Fruit fly (Drosophila melanogaster): ENCODE measurements around the gene CG18765.

The CG18765 gene

dm6 chr3R:11691747-11692146 lies at the start of gene CG18765:
Gene CG18765 (minus strand): TSS chr3R:11691799.
- TF ChIP-seq ttk (optimal IDR thresholded peaks at IDR 0.05) (no peak), Myc (optimal IDR thresholded peaks at IDR 0.05) (no peak)

dm6 chr3R:11735337-11735736 lies 43.7 kb upstream of the CG18765 start, which contains the start of gene CG14721:
Gene CG14721 (plus strand): TSS chr3R:11735447.
- TF ChIP-seq ttk (optimal IDR thresholded peaks at IDR 0.05) (no peak), Sin3A (optimal IDR thresholded peaks at IDR 0.05) (no peak), psq (optimal IDR thresholded peaks at IDR 0.05) (no peak), Myc (optimal IDR thresholded peaks at IDR 0.05) (no peak), h (optimal IDR thresholded peaks at IDR 0.05) (no peak), insv (optimal IDR thresholded peaks at IDR 0.05) (no peak)

dm6 chr3R:11721593-11721992 lies 30.0 kb upstream of the CG18765 start, which contains the start of gene CG12594:
Gene CG12594 (plus strand): TSS chr3R:11721734.
- TF ChIP-seq psq (optimal IDR thresholded peaks at IDR 0.05) (no peak), ttk (optimal IDR thresholded peaks at IDR 0.05) (no peak), insv (optimal IDR thresholded peaks at IDR 0.05) (no peak), Myc (optimal IDR thresholded peaks at IDR 0.05) (no peak), h (optimal IDR thresholded peaks at IDR 0.05) (no peak), Sin3A (optimal IDR thresholded peaks at IDR 0.05) (no peak)

- TF ChIP-seq insv (optimal IDR thresholded peaks at IDR 0.05) = no peak
- TF ChIP-seq Myc (optimal IDR thresholded peaks at IDR 0.05) = no peak
- no peak for TF ChIP-seq Sin3A (optimal IDR thresholded peaks at IDR 0.05)
- TF ChIP-seq h (optimal IDR thresholded peaks at IDR 0.05) = no peak
- TF ChIP-seq psq (optimal IDR thresholded peaks at IDR 0.05) = no peak
- no peak for TF ChIP-seq ttk (optimal IDR thresholded peaks at IDR 0.05)
Observed at dm6 chr3R:11711376-11711775, 19.8 kb upstream of the CG18765 start, which contains the start of gene CG14720. Gene CG14720 (plus strand): TSS chr3R:11711676.

- TF ChIP-seq Sin3A (optimal IDR thresholded peaks at IDR 0.05) (no peak), ttk (optimal IDR thresholded peaks at IDR 0.05) (no peak), Myc (optimal IDR thresholded peaks at IDR 0.05) (no peak), psq (optimal IDR thresholded peaks at IDR 0.05) (no peak), h (optimal IDR thresholded peaks at IDR 0.05) (no peak), insv (optimal IDR thresholded peaks at IDR 0.05) (no peak)
Observed at dm6 chr3R:11703730-11704129, 12.1 kb upstream of the CG18765 start, which contains the start of gene I-t. Gene I-t (plus strand): TSS chr3R:11704030.

dm6 chr3R:11700314-11700713 lies 8.7 kb upstream of the CG18765 start, which contains the start of gene CG14718:
Gene CG14718 (plus strand): TSS chr3R:11700614.
- no peak for TF ChIP-seq psq (optimal IDR thresholded peaks at IDR 0.05)
- TF ChIP-seq h (optimal IDR thresholded peaks at IDR 0.05) = no peak
- no peak for TF ChIP-seq insv (optimal IDR thresholded peaks at IDR 0.05)
- TF ChIP-seq ttk (optimal IDR thresholded peaks at IDR 0.05) = no peak
- TF ChIP-seq Myc (optimal IDR thresholded peaks at IDR 0.05) = no peak
- TF ChIP-seq Sin3A (optimal IDR thresholded peaks at IDR 0.05) = no peak

- no peak for TF ChIP-seq insv (optimal IDR thresholded peaks at IDR 0.05)
- TF ChIP-seq Myc (optimal IDR thresholded peaks at IDR 0.05) = no peak
- no peak for TF ChIP-seq h (optimal IDR thresholded peaks at IDR 0.05)
- no peak for TF ChIP-seq ttk (optimal IDR thresholded peaks at IDR 0.05)
- no peak for TF ChIP-seq psq (optimal IDR thresholded peaks at IDR 0.05)
- TF ChIP-seq Sin3A (optimal IDR thresholded peaks at IDR 0.05) = no peak
Observed at dm6 chr3R:11696209-11696608, 4.6 kb upstream of the CG18765 start, which contains the start of gene CG14717. Gene CG14717 (plus strand): TSS chr3R:11696509.

- TF ChIP-seq Sin3A (optimal IDR thresholded peaks at IDR 0.05) (no peak), h (optimal IDR thresholded peaks at IDR 0.05) (no peak), ttk (optimal IDR thresholded peaks at IDR 0.05) (no peak), psq (optimal IDR thresholded peaks at IDR 0.05) (no peak), Myc (optimal IDR thresholded peaks at IDR 0.05) (no peak), insv (optimal IDR thresholded peaks at IDR 0.05) (no peak)
Observed at dm6 chr3R:11694311-11695305, 3.0 kb upstream of the CG18765 start, which contains the start of gene Fer3. Gene Fer3 (minus strand): TSS chr3R:11694311.

dm6 chr3R:11692504-11692903 lies 905 bp upstream of the CG18765 start:
- TF ChIP-seq Myc (optimal IDR thresholded peaks at IDR 0.05) = no peak
- TF ChIP-seq h (optimal IDR thresholded peaks at IDR 0.05) = no peak

- no peak for TF ChIP-seq psq (optimal IDR thresholded peaks at IDR 0.05)
- TF ChIP-seq ttk (optimal IDR thresholded peaks at IDR 0.05) = no peak
- TF ChIP-seq Sin3A (optimal IDR thresholded peaks at IDR 0.05) = no peak
- no peak for TF ChIP-seq Myc (optimal IDR thresholded peaks at IDR 0.05)
- TF ChIP-seq h (optimal IDR thresholded peaks at IDR 0.05) = no peak
- no peak for TF ChIP-seq insv (optimal IDR thresholded peaks at IDR 0.05)
Observed at dm6 chr3R:11690857-11691471, 635 bp downstream of the CG18765 start.

dm6 chr3R:11689900-11690299 lies 1.7 kb downstream of the CG18765 start, which contains the start of gene CG6908:
Gene CG6908 (minus strand): TSS chr3R:11690051.
- no peak for TF ChIP-seq h (optimal IDR thresholded peaks at IDR 0.05)
- no peak for TF ChIP-seq psq (optimal IDR thresholded peaks at IDR 0.05)
- no peak for TF ChIP-seq insv (optimal IDR thresholded peaks at IDR 0.05)
- no peak for TF ChIP-seq Myc (optimal IDR thresholded peaks at IDR 0.05)
- TF ChIP-seq Sin3A (optimal IDR thresholded peaks at IDR 0.05) = no peak
- no peak for TF ChIP-seq ttk (optimal IDR thresholded peaks at IDR 0.05)

- TF ChIP-seq psq (optimal IDR thresholded peaks at IDR 0.05) (no peak), ttk (optimal IDR thresholded peaks at IDR 0.05) (no peak), h (optimal IDR thresholded peaks at IDR 0.05) (no peak), insv (optimal IDR thresholded peaks at IDR 0.05) (no peak), Myc (optimal IDR thresholded peaks at IDR 0.05) (no peak), Sin3A (optimal IDR thresholded peaks at IDR 0.05) (no peak)
Observed at dm6 chr3R:11688055-11688454, 3.5 kb downstream of the CG18765 start, which contains the start of gene CG6834. Gene CG6834 (minus strand): TSS chr3R:11688133.

Measured in Kc167 (cell line).